Worm (Caenorhabditis elegans) whole organism, young adult: ENCODE measurements around the gene W03D2.9.

Experiments used
- B0019.2 ChIP-seq: fragments of 200-800 bp; sonication (Bioruptor generic); conservative IDR thresholded peaks from 2 replicates; pipeline ENCODE4 v1.3.6; 2022; ENCODE audit warnings: missing genetic modification reagents, missing genetic modification characterization, missing compliant biosample characterization
- B0035.1 ChIP-seq: sonication (generic microtip); optimal IDR thresholded peaks from 2 replicates; lab custom pipeline; 2016; ENCODE audit warnings: missing genetic modification characterization, mild to moderate bottlenecking, missing compliant biosample characterization, missing genotype, missing genetic modification reagents
- C06A6.2 ChIP-seq: fragments of 200-800 bp; sonication (Bioruptor generic); conservative IDR thresholded peaks from 2 replicates; pipeline ENCODE4 v1.3.6; 2022; ENCODE audit warnings: missing genetic modification characterization, missing compliant biosample characterization
- C17E4.6 ChIP-seq: fragments of 200-800 bp; sonication (Bioruptor generic); IDR thresholded peaks from 2 replicates; pipeline ENCODE4 v1.3.6; 2022; ENCODE audit warnings: missing genetic modification reagents, missing genetic modification characterization, missing compliant biosample characterization
- F23B12.7 ChIP-seq: sonication (generic microtip); optimal IDR thresholded peaks from 2 replicates; lab custom pipeline; 2017; ENCODE audit warnings: missing genetic modification characterization, mild to moderate bottlenecking, missing compliant biosample characterization, antibody characterized with exemption, moderate library complexity; ENCODE audit not compliant: insufficient read depth
- F33H1.4 ChIP-seq: fragments of 200-800 bp; sonication (Bioruptor generic); IDR thresholded peaks from 2 replicates; pipeline ENCODE4 v1.3.6; 2022; ENCODE audit warnings: missing genetic modification reagents, missing genetic modification characterization, missing compliant biosample characterization
- F37B4.10 ChIP-seq: fragments of 200-800 bp; sonication (Bioruptor generic); IDR thresholded peaks from 2 replicates; pipeline ENCODE4 v1.3.6; 2022; ENCODE audit warnings: missing genetic modification characterization, missing compliant biosample characterization
- F39B2.1 ChIP-seq: fragments of 200-800 bp; sonication (Bioruptor generic); IDR thresholded peaks from 2 replicates; pipeline ENCODE4 v1.3.6; 2022; ENCODE audit warnings: missing genetic modification reagents, missing genetic modification characterization, missing compliant biosample characterization
- F49E8.2 ChIP-seq: sonication (generic microtip); optimal IDR thresholded peaks from 3 replicates; lab custom pipeline; 2017; ENCODE audit warnings: missing genetic modification characterization, mild to moderate bottlenecking, missing compliant biosample characterization, antibody characterized with exemption, moderate library complexity; ENCODE audit not compliant: insufficient read depth
- F52B5.7 ChIP-seq: sonication (generic microtip); optimal IDR thresholded peaks from 2 replicates; lab custom pipeline; 2016; ENCODE audit warnings: mild to moderate bottlenecking, missing genetic modification characterization, missing compliant biosample characterization
- F57C9.4 ChIP-seq: sonication (generic microtip); optimal IDR thresholded peaks from 2 replicates; lab custom pipeline; 2017; ENCODE audit warnings: mild to moderate bottlenecking, missing genetic modification characterization, missing compliant biosample characterization
- T07F8.4 ChIP-seq: sonication (generic microtip); optimal IDR thresholded peaks from 2 replicates; lab custom pipeline; 2016; ENCODE audit warnings: mild to moderate bottlenecking, missing genetic modification characterization, moderate library complexity, missing compliant biosample characterization
- T26A5.8 ChIP-seq: sonication (generic microtip); optimal IDR thresholded peaks from 2 replicates; lab custom pipeline; 2016; ENCODE audit warnings: missing genetic modification characterization, missing compliant biosample characterization
- Y53G8AR.9 ChIP-seq: fragments of 200-800 bp; sonication (Bioruptor generic); conservative IDR thresholded peaks from 2 replicates; pipeline ENCODE4 v1.3.6; 2022; ENCODE audit warnings: missing genetic modification reagents, missing genetic modification characterization, missing compliant biosample characterization
- Y67H2A.10 ChIP-seq: fragments of 200-800 bp; sonication (Bioruptor generic); conservative IDR thresholded peaks from 2 replicates; pipeline ENCODE4 v1.3.6; 2022; ENCODE audit warnings: missing genetic modification reagents, missing genetic modification characterization, missing compliant biosample characterization
- ZK185.1 ChIP-seq: sonication (generic microtip); optimal IDR thresholded peaks from 2 replicates; lab custom pipeline; 2016; ENCODE audit warnings: mild to moderate bottlenecking, missing genetic modification characterization, missing compliant biosample characterization; ENCODE audit not compliant: poor library complexity, severe bottlenecking
- attf-3 ChIP-seq: fragments of 200-800 bp; sonication (Bioruptor generic); conservative IDR thresholded peaks from 2 replicates; pipeline ENCODE4 v1.3.6; 2022; ENCODE audit warnings: missing genetic modification reagents, missing genetic modification characterization, missing compliant biosample characterization
- attf-6 ChIP-seq: fragments of 200-800 bp; sonication (Bioruptor generic); IDR thresholded peaks from 2 replicates; pipeline ENCODE4 v1.3.6; 2022; ENCODE audit warnings: missing genetic modification reagents, missing genetic modification characterization, missing compliant biosample characterization
- bed-2 ChIP-seq: fragments of 200-800 bp; sonication (Bioruptor generic); IDR thresholded peaks from 2 replicates; pipeline ENCODE4 v1.3.6; 2022; ENCODE audit warnings: missing genetic modification reagents, missing genetic modification characterization, missing compliant biosample characterization
- cebp-1 ChIP-seq, 2 experiments: fragments of 200-800 bp in 1 of 2; sonication (Bioruptor generic) in 1 of 2; sonication (generic microtip) in 1 of 2; IDR thresholded peaks in 1 of 2; optimal IDR thresholded peaks in 1 of 2; 2 replicates each; pipeline versions ENCODE4 v1.3.6 to Lab custom; 2017 to 2022; ENCODE audit warnings: missing compliant biosample characterization in 2 of 2, missing genetic modification characterization in 2 of 2, mild to moderate bottlenecking in 1 of 2, missing genetic modification reagents in 1 of 2, moderate library complexity in 1 of 2
- ceh-100 ChIP-seq: fragments of 200-800 bp; sonication (Bioruptor generic); IDR thresholded peaks from 2 replicates; pipeline ENCODE4 v1.3.6; 2022; ENCODE audit warnings: missing genetic modification reagents, missing genetic modification characterization, missing compliant biosample characterization
- ceh-27 ChIP-seq: fragments of 200-800 bp; sonication (Bioruptor generic); optimal IDR thresholded peaks from 2 replicates; lab custom pipeline; 2018; ENCODE audit warnings: mild to moderate bottlenecking, missing genetic modification characterization, moderate library complexity, missing compliant biosample characterization
- dox-1 ChIP-seq: fragments of 200-800 bp; sonication (Bioruptor generic); IDR thresholded peaks from 2 replicates; pipeline ENCODE4 v1.3.6; 2022; ENCODE audit warnings: missing genetic modification reagents, missing genetic modification characterization, missing compliant biosample characterization
- egl-44 ChIP-seq: fragments of 200-800 bp; sonication (Bioruptor generic); IDR thresholded peaks from 2 replicates; pipeline ENCODE4 v1.3.6; 2022; ENCODE audit warnings: missing genetic modification reagents, missing genetic modification characterization, missing compliant biosample characterization
- ekl-4 ChIP-seq: fragments of 200-800 bp; sonication (Bioruptor generic); IDR thresholded peaks from 2 replicates; pipeline ENCODE4 v1.3.6; 2022; ENCODE audit warnings: missing genetic modification reagents, missing genetic modification characterization, missing compliant biosample characterization
- fkh-3 ChIP-seq: sonication (generic microtip); optimal IDR thresholded peaks from 2 replicates; lab custom pipeline; 2016; ENCODE audit warnings: mild to moderate bottlenecking, missing genetic modification characterization, missing compliant biosample characterization
- lag-1 ChIP-seq: fragments of 200-800 bp; sonication (Bioruptor generic); IDR thresholded peaks from 2 replicates; pipeline ENCODE4 v1.3.6; 2022; ENCODE audit warnings: missing genetic modification reagents, missing genetic modification characterization, missing compliant biosample characterization
- lin-54 ChIP-seq: fragments of 200-800 bp; sonication (Bioruptor generic); optimal IDR thresholded peaks from 2 replicates; lab custom pipeline; 2018; ENCODE audit warnings: mild to moderate bottlenecking, missing genetic modification characterization, missing compliant biosample characterization
- lir-1 ChIP-seq: fragments of 200-800 bp; sonication (Bioruptor generic); conservative IDR thresholded peaks from 2 replicates; pipeline ENCODE4 v1.3.6; 2022; ENCODE audit warnings: missing genetic modification reagents, missing genetic modification characterization, missing compliant biosample characterization
- lsy-27 ChIP-seq: sonication (generic microtip); optimal IDR thresholded peaks from 2 replicates; lab custom pipeline; 2017; ENCODE audit warnings: missing genetic modification characterization, mild to moderate bottlenecking, missing compliant biosample characterization, antibody characterized with exemption, missing genotype, borderline replicate concordance; ENCODE audit not compliant: insufficient read depth
- mxl-1 ChIP-seq: sonication (generic microtip); optimal IDR thresholded peaks from 2 replicates; lab custom pipeline; 2016; ENCODE audit warnings: missing genetic modification characterization, missing compliant biosample characterization
- nhr-120 ChIP-seq: fragments of 200-800 bp; sonication (Bioruptor generic); IDR thresholded peaks from 2 replicates; pipeline ENCODE4 v1.3.6; 2022; ENCODE audit warnings: missing genetic modification characterization, missing compliant biosample characterization
- nhr-80 ChIP-seq: sonication (generic microtip); optimal IDR thresholded peaks from 2 replicates; lab custom pipeline; 2016; ENCODE audit warnings: missing genetic modification characterization, missing compliant biosample characterization
- rcor-1 ChIP-seq: fragments of 200-800 bp; sonication (Bioruptor generic); IDR thresholded peaks from 2 replicates; pipeline ENCODE4 v1.3.6; 2022; ENCODE audit warnings: missing genetic modification reagents, missing genetic modification characterization, missing compliant biosample characterization
- repo-1 ChIP-seq: sonication (generic microtip); optimal IDR thresholded peaks from 2 replicates; lab custom pipeline; 2017; ENCODE audit warnings: mild to moderate bottlenecking, missing genetic modification characterization, missing compliant biosample characterization
- rpc-1 ChIP-seq, 2 experiments: fragments of 150-350 bp in 1 of 2; sonication (generic microtip) in 1 of 2; optimal IDR thresholded peaks; 2 replicates each; lab custom pipeline; 2014 to 2018; ENCODE audit warnings: missing biosample characterization in 1 of 2, missing genetic modification characterization in 1 of 2, missing genetic modification reagents in 1 of 2, missing genotype in 1 of 2
- somi-1 ChIP-seq: fragments of 200-800 bp; sonication (Bioruptor generic); optimal IDR thresholded peaks from 2 replicates; lab custom pipeline; 2018; ENCODE audit warnings: mild to moderate bottlenecking, missing genetic modification characterization, missing compliant biosample characterization
- sptf-2 ChIP-seq: fragments of 200-800 bp; sonication (Bioruptor generic); optimal IDR thresholded peaks from 2 replicates; lab custom pipeline; 2018; ENCODE audit warnings: mild to moderate bottlenecking, missing genetic modification characterization, missing compliant biosample characterization
- unc-130 ChIP-seq: sonication (generic microtip); optimal IDR thresholded peaks from 2 replicates; lab custom pipeline; 2016; ENCODE audit warnings: missing genetic modification reagents, missing genetic modification characterization, missing compliant biosample characterization
- zfh-2 ChIP-seq: fragments of 200-800 bp; sonication (Bioruptor generic); conservative IDR thresholded peaks from 2 replicates; pipeline ENCODE4 v1.3.6; 2022; ENCODE audit warnings: missing genetic modification reagents, missing genetic modification characterization, missing compliant biosample characterization
- ztf-22 ChIP-seq: fragments of 200-800 bp; sonication (Bioruptor generic); optimal IDR thresholded peaks from 2 replicates; lab custom pipeline; 2018; ENCODE audit warnings: mild to moderate bottlenecking, missing genetic modification characterization, moderate library complexity, missing compliant biosample characterization
- ztf-25 ChIP-seq: fragments of 200-800 bp; sonication (Bioruptor generic); IDR thresholded peaks from 2 replicates; pipeline ENCODE4 v1.3.6; 2022; ENCODE audit warnings: missing genetic modification reagents, missing genetic modification characterization, missing compliant biosample characterization
- ztf-26 ChIP-seq: sonication (generic microtip); optimal IDR thresholded peaks from 2 replicates; lab custom pipeline; 2017; ENCODE audit warnings: missing genetic modification characterization, missing compliant biosample characterization
- ztf-3 ChIP-seq: fragments of 200-800 bp; sonication (Bioruptor generic); optimal IDR thresholded peaks from 2 replicates; lab custom pipeline; 2018; ENCODE audit warnings: mild to moderate bottlenecking, missing genetic modification characterization, missing compliant biosample characterization

W03D2.9 gene

DNA sequence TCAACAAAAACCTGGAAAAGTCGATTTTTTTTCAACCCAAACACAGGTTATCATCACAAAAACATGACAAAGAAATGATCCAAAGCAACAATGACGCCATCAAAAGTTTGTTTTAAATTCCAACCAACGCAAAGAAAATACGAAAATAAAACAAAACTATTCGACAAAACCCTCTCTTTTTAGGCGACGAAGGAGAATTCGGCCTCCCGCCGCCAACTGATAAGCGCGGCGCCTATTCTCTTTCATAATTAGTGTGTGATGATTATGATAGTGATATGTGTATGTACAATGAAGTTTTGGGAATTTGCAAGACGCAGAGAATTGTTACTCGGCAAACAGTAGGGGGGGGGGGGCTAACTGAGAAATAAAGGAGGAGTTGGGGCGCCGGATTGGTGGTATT is 45.2 kb downstream of the W03D2.9 start:
- TF ChIP-seq ztf-22 (peak; percentile 3), ZK185.1 (tag; lab: Kevin White, UChicago) (no peak), F37B4.10 (GFP tag; lab: Robert Waterston, UW) (no peak), attf-3 (GFP tag; lab: Robert Waterston, UW) (no peak), nhr-80 (tag; lab: Kevin White, UChicago) (peak; percentile 60), dox-1 (GFP tag; lab: Robert Waterston, UW) (peak; percentile 57), cebp-1 (GFP tag; IDR thresholded peaks at IDR 0.05; lab: Robert Waterston, UW) (0 out of 2 replicates have a peak, but pooled peaks have one; percentile 11), cebp-1 (tag; optimal IDR thresholded peaks at IDR 0.05; lab: Kevin White, UChicago) (peak; percentile 35)

DNA sequence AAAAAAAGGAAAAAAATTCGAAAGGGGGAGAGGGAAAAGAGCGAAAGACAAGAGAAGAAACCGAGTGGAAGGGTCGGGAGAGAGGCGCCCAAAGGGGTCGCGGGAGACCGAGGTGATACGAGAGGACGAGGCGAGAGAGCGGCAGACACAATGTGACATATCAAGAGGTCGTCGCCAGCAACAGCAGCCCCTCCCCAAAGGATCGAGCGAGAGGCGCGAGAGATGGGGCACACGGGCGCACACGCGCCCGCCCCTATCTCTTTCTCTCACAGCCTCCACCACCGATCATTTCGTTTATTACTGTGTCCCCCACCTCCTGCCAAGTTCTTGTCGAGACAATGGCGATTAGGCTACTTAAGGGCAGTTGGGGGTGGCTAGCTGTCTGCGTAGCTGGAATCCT is 46.3 kb downstream of the W03D2.9 start:
- TF ChIP-seq ztf-3 (GFP tag; lab: Kevin White, UChicago) (no peak), C06A6.2 (GFP tag; lab: Robert Waterston, UW) (no peak), zfh-2 (GFP tag; lab: Robert Waterston, UW) (peak; percentile 99), unc-130 (no peak), T26A5.8 (tag; lab: Kevin White, UChicago) (no peak), F39B2.1 (GFP tag; lab: Robert Waterston, UW) (no peak), cebp-1 (GFP tag; IDR thresholded peaks at IDR 0.05; lab: Robert Waterston, UW) (peak; percentile 33; the same call in 1 of the 2 replicates), cebp-1 (tag; optimal IDR thresholded peaks at IDR 0.05; lab: Kevin White, UChicago) (peak; percentile 77), nhr-80 (tag; lab: Kevin White, UChicago) (peak; percentile 94), lag-1 (GFP tag; lab: Robert Waterston, UW) (no peak), ceh-100 (GFP tag; lab: Robert Waterston, UW) (no peak), rpc-1 (optimal IDR thresholded peaks at IDR 0.05; lab: Kevin White, UChicago) (no peak), rpc-1 (tag; optimal IDR thresholded peaks at IDR 0.05; lab: Kevin White, UChicago) (no peak), repo-1 (tag; lab: Kevin White, UChicago) (no peak), sptf-2 (GFP tag; lab: Kevin White, UChicago) (no peak), ztf-26 (tag; lab: Kevin White, UChicago) (peak; percentile 73), Y53G8AR.9 (GFP tag; lab: Robert Waterston, UW) (0 out of 2 replicates have a peak, but pooled peaks have one; percentile 48), F23B12.7 (tag; lab: Kevin White, UChicago) (no peak), F33H1.4 (no peak), lir-1 (GFP tag; lab: Robert Waterston, UW) (peak; percentile 30; the same call in 1 of the 2 replicates), egl-44 (GFP tag; lab: Robert Waterston, UW) (peak; percentile 91), B0019.2 (GFP tag; lab: Robert Waterston, UW) (no peak), ceh-27 (peak; percentile 56), F57C9.4 (tag; lab: Kevin White, UChicago) (no peak), fkh-3 (tag; lab: Kevin White, UChicago) (no peak), Y67H2A.10 (GFP tag; lab: Robert Waterston, UW) (no peak), ztf-25 (GFP tag; lab: Robert Waterston, UW) (no peak), C17E4.6 (GFP tag; lab: Robert Waterston, UW) (no peak), F49E8.2 (tag; lab: Kevin White, UChicago) (no peak), bed-2 (no peak), lin-54 (peak; percentile 53), dox-1 (GFP tag; lab: Robert Waterston, UW) (peak; percentile 90), F37B4.10 (GFP tag; lab: Robert Waterston, UW) (no peak), attf-6 (no peak), ZK185.1 (tag; lab: Kevin White, UChicago) (no peak), F52B5.7 (peak; percentile 15), ztf-22 (no peak), ekl-4 (0 out of 2 replicates have a peak, but pooled peaks have one; percentile 18), lsy-27 (tag; lab: Kevin White, UChicago) (no peak), mxl-1 (tag; lab: Kevin White, UChicago) (no peak), nhr-120 (GFP tag; lab: Robert Waterston, UW) (no peak), B0035.1 (tag; lab: Kevin White, UChicago) (no peak), somi-1 (GFP tag; lab: Kevin White, UChicago) (peak; percentile 14), T07F8.4 (tag; lab: Kevin White, UChicago) (no peak), rcor-1 (GFP tag; lab: Robert Waterston, UW) (0 out of 2 replicates have a peak, but pooled peaks have one; percentile 34)
